Fruit fly (Drosophila melanogaster) whole organism, embryonic: ENCODE measurements around the gene CG17239.

Source experiments
- Asciz ChIP-seq: fragments of 200-800 bp; sonication (Bioruptor generic); optimal IDR thresholded peaks from 2 replicates; lab custom pipeline; 2017; ENCODE audit warnings: missing biosample characterization, mild to moderate bottlenecking, missing genetic modification characterization, missing genetic modification reagents
- BEAF-32 ChIP-seq: fragments of 200-800 bp; sonication (Bioruptor generic); optimal IDR thresholded peaks from 3 replicates; lab custom pipeline; 2017; ENCODE audit warnings: missing biosample characterization, missing genetic modification characterization, mild to moderate bottlenecking, moderate library complexity, missing genetic modification reagents
- CG10321 ChIP-seq: fragments of 200-800 bp; sonication (Bioruptor generic); IDR thresholded peaks from 2 replicates; pipeline ENCODE4 v1.3.6; 2022; ENCODE audit warnings: missing biosample characterization, missing genetic modification characterization
- CG11695 ChIP-seq: fragments of 200-800 bp; sonication (Bioruptor generic); IDR thresholded peaks from 3 replicates; pipeline ENCODE4 v1.3.6; 2022; ENCODE audit warnings: missing biosample characterization, missing genetic modification characterization
- CG11723 ChIP-seq: fragments of 200-800 bp; sonication (Bioruptor generic); optimal IDR thresholded peaks from 2 replicates; lab custom pipeline; 2017; ENCODE audit warnings: missing biosample characterization, mild to moderate bottlenecking, missing genetic modification characterization
- CG12391 ChIP-seq: fragments of 200-800 bp; sonication (Bioruptor generic); optimal IDR thresholded peaks from 3 replicates; lab custom pipeline; 2018; ENCODE audit warnings: missing biosample characterization, mild to moderate bottlenecking, missing genetic modification characterization, moderate library complexity
- CG14860 ChIP-seq: fragments of 200-800 bp; sonication (Bioruptor generic); IDR thresholded peaks from 3 replicates; pipeline ENCODE4 v1.3.6; 2022; ENCODE audit warnings: missing biosample characterization, missing genetic modification characterization; ENCODE audit not compliant: partially characterized antibody
- CG1529 ChIP-seq: fragments of 200-800 bp; sonication (Bioruptor generic); optimal IDR thresholded peaks from 3 replicates; lab custom pipeline; 2018; ENCODE audit warnings: missing biosample characterization, missing genetic modification characterization
- CG15514 ChIP-seq: fragments of 200-800 bp; sonication (Bioruptor generic); optimal IDR thresholded peaks from 3 replicates; lab custom pipeline; 2017; ENCODE audit warnings: missing biosample characterization, missing genetic modification characterization, mild to moderate bottlenecking, moderate library complexity, missing genetic modification reagents
- CG16813 ChIP-seq: fragments of 200-800 bp; sonication (Bioruptor generic); IDR thresholded peaks from 3 replicates; pipeline ENCODE4 v1.3.6; 2022; ENCODE audit warnings: missing biosample characterization, missing genetic modification characterization; ENCODE audit not compliant: partially characterized antibody
- CG17829 ChIP-seq: fragments of 200-800 bp; optimal IDR thresholded peaks from 2 replicates; lab custom pipeline; 2019; ENCODE audit warnings: missing biosample characterization, mild to moderate bottlenecking, missing genetic modification characterization, moderate library complexity
- CG18599 ChIP-seq: fragments of 200-800 bp; sonication (Bioruptor generic); optimal IDR thresholded peaks from 3 replicates; lab custom pipeline; 2017; ENCODE audit warnings: missing biosample characterization, missing genetic modification characterization, mild to moderate bottlenecking, moderate library complexity, missing genetic modification reagents
- CG2712 ChIP-seq: fragments of 200-800 bp; optimal IDR thresholded peaks from 3 replicates; lab custom pipeline; 2019; ENCODE audit warnings: missing biosample characterization, mild to moderate bottlenecking, missing genetic modification characterization, moderate library complexity
- CG3281 ChIP-seq: fragments of 200-800 bp; sonication (Bioruptor generic); optimal IDR thresholded peaks from 3 replicates; lab custom pipeline; 2017; ENCODE audit warnings: missing biosample characterization, mild to moderate bottlenecking, missing genetic modification characterization
- CG34422 ChIP-seq: fragments of 200-800 bp; sonication (Bioruptor generic); IDR thresholded peaks from 3 replicates; pipeline ENCODE4 v1.3.6; 2022; ENCODE audit warnings: missing biosample characterization, missing genetic modification characterization
- CG4282 ChIP-seq: fragments of 200-800 bp; sonication (Bioruptor generic); optimal IDR thresholded peaks from 2 replicates; lab custom pipeline; 2016; ENCODE audit warnings: missing biosample characterization, missing genetic modification characterization
- CG4730 ChIP-seq: fragments of 200-800 bp; sonication (Bioruptor generic); IDR thresholded peaks from 2 replicates; pipeline ENCODE4 v1.3.6; 2022; ENCODE audit warnings: missing biosample characterization, missing genetic modification characterization
- CG6791 ChIP-seq: fragments of 200-800 bp; sonication (Bioruptor generic); IDR thresholded peaks from 3 replicates; pipeline ENCODE4 v1.3.6; 2022; ENCODE audit warnings: missing biosample characterization, missing genetic modification characterization; ENCODE audit not compliant: partially characterized antibody
- CG8290 ChIP-seq, 3 experiments: fragments of 200-800 bp; sonication (Bioruptor generic); optimal IDR thresholded peaks; 2 replicates each; lab custom pipeline; 2016 to 2019; ENCODE audit warnings: missing biosample characterization in 3 of 3, missing genetic modification characterization in 3 of 3, mild to moderate bottlenecking in 2 of 3, moderate library complexity in 1 of 3
- CoRest ChIP-seq: fragments of 200-800 bp; sonication (Bioruptor generic); optimal IDR thresholded peaks from 3 replicates; lab custom pipeline; 2018; ENCODE audit warnings: missing biosample characterization, mild to moderate bottlenecking, missing genetic modification characterization, moderate library complexity
- Dip3 ChIP-seq: fragments of 200-800 bp; sonication (Bioruptor generic); optimal IDR thresholded peaks from 3 replicates; lab custom pipeline; 2016; ENCODE audit warnings: missing biosample characterization, missing genetic modification characterization
- Dref ChIP-seq: fragments of 200-800 bp; sonication (Bioruptor generic); IDR thresholded peaks from 2 replicates; pipeline ENCODE4 v1.3.6; 2022; ENCODE audit warnings: missing biosample characterization, missing genetic modification characterization
- Fer1 ChIP-seq: fragments of 200-800 bp; sonication (Bioruptor generic); optimal IDR thresholded peaks from 2 replicates; lab custom pipeline; 2017; ENCODE audit warnings: missing biosample characterization, mild to moderate bottlenecking, missing genetic modification characterization
- GATAe ChIP-seq: fragments of 200-800 bp; sonication (Bioruptor generic); conservative IDR thresholded peaks from 2 replicates; pipeline ENCODE4 v1.3.6; 2022; ENCODE audit warnings: missing biosample characterization, missing genetic modification characterization
- Hr78 ChIP-seq, 2 experiments: fragments of 200-800 bp in 1 of 2; fragments of >200 bp in 1 of 2; sonication (Bioruptor generic) in 1 of 2; optimal IDR thresholded peaks; 2 replicates each; lab custom pipeline; 2017 to 2019; ENCODE audit warnings: missing biosample characterization in 2 of 2, missing genetic modification characterization in 2 of 2, mild to moderate bottlenecking in 1 of 2, moderate library complexity in 1 of 2
- Myb ChIP-seq: fragments of 200-800 bp; sonication (Bioruptor generic); optimal IDR thresholded peaks from 2 replicates; lab custom pipeline; 2016; ENCODE audit warnings: missing biosample characterization, missing genetic modification characterization
- NC2α ChIP-seq: fragments of 200-800 bp; sonication (Bioruptor generic); optimal IDR thresholded peaks from 2 replicates; lab custom pipeline; 2016; ENCODE audit warnings: missing biosample characterization, missing genetic modification characterization
- NfI ChIP-seq: fragments of 200-800 bp; sonication (Bioruptor generic); optimal IDR thresholded peaks from 3 replicates; lab custom pipeline; 2018; ENCODE audit warnings: missing biosample characterization, mild to moderate bottlenecking, missing genetic modification characterization, moderate library complexity
- Ravus ChIP-seq: fragments of 200-800 bp; sonication (Bioruptor generic); IDR thresholded peaks from 2 replicates; pipeline ENCODE4 v1.3.6; 2022; ENCODE audit warnings: missing biosample characterization, missing genetic modification characterization
- Sin3A ChIP-seq: fragments of >200 bp; optimal IDR thresholded peaks from 2 replicates; lab custom pipeline; 2018
- Trl ChIP-seq, 3 experiments: fragments of >200 bp in 2 of 3; fragments of 200-800 bp in 1 of 3; sonication (Bioruptor generic) in 1 of 3; optimal IDR thresholded peaks; 2 replicates in 1 of 3; 3 replicates in 2 of 3; lab custom pipeline; 2016 to 2017; ENCODE audit warnings: missing biosample characterization in 1 of 3, missing genetic modification characterization in 1 of 3
- Xrp1 ChIP-seq: fragments of 200-800 bp; sonication (Bioruptor generic); IDR thresholded peaks from 2 replicates; pipeline ENCODE4 v1.3.6; 2022; ENCODE audit warnings: missing biosample characterization, missing genetic modification characterization
- YL-1 ChIP-seq: fragments of 200-800 bp; sonication (Bioruptor generic); optimal IDR thresholded peaks from 3 replicates; lab custom pipeline; 2017; ENCODE audit warnings: missing biosample characterization, mild to moderate bottlenecking, missing genetic modification characterization
- ab ChIP-seq: fragments of 200-800 bp; sonication (Bioruptor generic); optimal IDR thresholded peaks from 2 replicates; lab custom pipeline; 2016; ENCODE audit warnings: missing biosample characterization, missing genetic modification characterization
- dpn ChIP-seq, 2 experiments: fragments of 200-800 bp; sonication (Bioruptor generic); optimal IDR thresholded peaks; 3 replicates each; lab custom pipeline; 2016; ENCODE audit warnings: missing biosample characterization in 2 of 2, missing genetic modification characterization in 2 of 2
- ems ChIP-seq: fragments of 200-800 bp; sonication (Bioruptor generic); optimal IDR thresholded peaks from 3 replicates; lab custom pipeline; 2016; ENCODE audit warnings: missing biosample characterization, missing genetic modification characterization
- fd64A ChIP-seq: fragments of 200-800 bp; sonication (Bioruptor generic); optimal IDR thresholded peaks from 3 replicates; lab custom pipeline; 2018; ENCODE audit warnings: missing biosample characterization, mild to moderate bottlenecking, missing genetic modification characterization
- kni ChIP-seq: fragments of 200-800 bp; sonication (Bioruptor generic); optimal IDR thresholded peaks from 3 replicates; lab custom pipeline; 2017; ENCODE audit warnings: mild to moderate bottlenecking, missing biosample characterization, missing genetic modification reagents, missing genetic modification characterization
- lov ChIP-seq, 2 experiments: fragments of 200-800 bp in 1 of 2; fragments of >200 bp in 1 of 2; sonication (Bioruptor generic) in 1 of 2; IDR thresholded peaks in 1 of 2; optimal IDR thresholded peaks in 1 of 2; 2 replicates in 1 of 2; 3 replicates in 1 of 2; pipeline versions ENCODE4 v1.3.6 to Lab custom; 2017 to 2022; ENCODE audit warnings: missing biosample characterization in 1 of 2, missing genetic modification characterization in 1 of 2
- mirr ChIP-seq: fragments of 200-800 bp; sonication (Bioruptor generic); optimal IDR thresholded peaks from 3 replicates; lab custom pipeline; 2018; ENCODE audit warnings: missing biosample characterization, mild to moderate bottlenecking, missing genetic modification characterization
- nom ChIP-seq: fragments of 200-800 bp; sonication (Bioruptor generic); optimal IDR thresholded peaks from 2 replicates; lab custom pipeline; 2017; ENCODE audit warnings: missing biosample characterization, missing genetic modification characterization, mild to moderate bottlenecking, moderate library complexity, missing genetic modification reagents
- pros ChIP-seq: fragments of 200-800 bp; sonication (Bioruptor generic); optimal IDR thresholded peaks from 3 replicates; lab custom pipeline; 2019; ENCODE audit warnings: missing biosample characterization, mild to moderate bottlenecking, missing genetic modification characterization, moderate library complexity
- row ChIP-seq: fragments of 200-800 bp; sonication (Bioruptor generic); IDR thresholded peaks from 3 replicates; pipeline ENCODE4 v1.3.6; 2022; ENCODE audit warnings: missing biosample characterization, missing genetic modification characterization
- sd ChIP-seq: fragments of 200-800 bp; sonication (Bioruptor generic); optimal IDR thresholded peaks from 3 replicates; lab custom pipeline; 2018; ENCODE audit warnings: missing biosample characterization, mild to moderate bottlenecking, missing genetic modification characterization, moderate library complexity
- stc ChIP-seq: fragments of 200-800 bp; sonication (Bioruptor generic); IDR thresholded peaks from 2 replicates; pipeline ENCODE4 v1.3.6; 2022; ENCODE audit warnings: missing biosample characterization, missing genetic modification characterization
- sug ChIP-seq: fragments of 200-800 bp; optimal IDR thresholded peaks from 2 replicates; lab custom pipeline; 2019; ENCODE audit warnings: missing biosample characterization, mild to moderate bottlenecking, missing genetic modification characterization, moderate library complexity
- zen ChIP-seq: fragments of 200-800 bp; sonication (Bioruptor generic); optimal IDR thresholded peaks from 3 replicates; lab custom pipeline; 2018; ENCODE audit warnings: missing biosample characterization, mild to moderate bottlenecking, missing genetic modification characterization, moderate library complexity

CG17239 gene

DNA sequence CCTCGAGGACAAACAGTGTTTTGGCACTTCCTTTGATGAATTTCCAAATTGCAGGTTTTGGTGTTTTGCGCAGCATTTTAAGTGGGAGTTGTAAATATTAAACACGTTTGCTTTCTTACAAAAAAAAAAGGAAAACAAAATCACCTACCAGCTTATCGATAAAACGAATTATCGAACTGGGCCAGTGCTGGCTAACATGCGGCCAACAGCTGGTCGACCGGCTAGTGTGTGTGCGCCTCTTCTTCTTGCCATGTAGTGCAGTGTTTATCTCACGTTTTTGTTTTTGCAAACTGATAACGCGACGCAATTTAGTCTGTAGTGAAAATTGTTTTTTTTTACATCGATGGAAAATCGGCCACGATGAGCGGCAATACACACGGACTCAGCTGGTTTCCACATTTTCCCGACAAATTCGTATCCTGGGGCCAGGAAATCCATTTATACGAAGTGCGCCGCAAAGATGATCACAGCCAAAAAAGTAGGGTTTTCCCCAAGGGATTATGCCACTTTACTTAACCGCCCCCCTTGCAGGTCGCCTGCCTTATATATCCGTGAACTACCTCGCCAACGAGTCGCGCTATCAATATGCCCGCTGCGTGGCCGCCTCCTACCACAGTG lies 35.0 kb downstream of the CG17239 start, which contains the start of the genes CG15386, CG42371 and mio (continued):
- no peak for TF ChIP-seq Asciz (GFP tag; lab: Kevin White, UChicago)
- TF ChIP-seq Xrp1 (GFP tag; lab: Robert Waterston, UW): peak; percentile 44
- TF ChIP-seq CG8290 (GFP tag; optimal IDR thresholded peaks at IDR 0.05; lab: Kevin White, UChicago): no peak
- TF ChIP-seq CG8290 (tag; optimal IDR thresholded peaks at IDR 0.05; lab: Kevin White, UChicago): peak in 1 of 2 experiments; percentile 71
- TF ChIP-seq CG1529: no peak
- peak; percentile 37 for TF ChIP-seq sug (tag; lab: Kevin White, UChicago)
- no peak for TF ChIP-seq Hr78 (GFP tag; optimal IDR thresholded peaks at IDR 0.05; lab: Kevin White, UChicago)
- no peak for TF ChIP-seq kni
- peak; percentile 2 for TF ChIP-seq CG2712
- peak; percentile 34 for TF ChIP-seq Sin3A (lab: Kevin White, UChicago)
- peak; percentile 88 for TF ChIP-seq CG34422
- no peak for TF ChIP-seq CG10321 (GFP tag; lab: Robert Waterston, UW)
- TF ChIP-seq GATAe (GFP tag; lab: Robert Waterston, UW): peak; percentile 46; the same call in 1 of the 2 replicates
- 0 out of 3 replicates have a peak, but pooled peaks have one; percentile 23 for TF ChIP-seq CG11695 (GFP tag; lab: Robert Waterston, UW)
- peak; percentile 14; the same call in 1 of the 3 replicates for TF ChIP-seq row (GFP tag; lab: Robert Waterston, UW)
- TF ChIP-seq CG18599 (GFP tag; lab: Kevin White, UChicago): peak; percentile 0
- no peak for TF ChIP-seq pros (GFP tag; lab: Kevin White, UChicago)
- TF ChIP-seq ab (GFP tag; lab: Kevin White, UChicago): no peak
- TF ChIP-seq NC2α (GFP tag; lab: Kevin White, UChicago): no peak
- TF ChIP-seq dpn (GFP tag; optimal IDR thresholded peaks at IDR 0.05; lab: Kevin White, UChicago): peak; percentile 15 to 38
- no peak for TF ChIP-seq CG14860 (GFP tag; lab: Robert Waterston, UW)
- peak; percentile 56 for TF ChIP-seq nom (GFP tag; lab: Kevin White, UChicago)
- peak; percentile 45 for TF ChIP-seq Myb (GFP tag; lab: Kevin White, UChicago)
- peak; percentile 52 for TF ChIP-seq BEAF-32 (GFP tag; lab: Kevin White, UChicago)
- no peak for TF ChIP-seq ems (GFP tag; lab: Kevin White, UChicago)
- TF ChIP-seq sd (tag; lab: Kevin White, UChicago): no peak
- peak; percentile 57 for TF ChIP-seq YL-1
- peak; percentile 81 for TF ChIP-seq Dref (GFP tag; lab: Robert Waterston, UW)
- peak; percentile 47 for TF ChIP-seq mirr (GFP tag; lab: Kevin White, UChicago)
- peak; percentile 16 for TF ChIP-seq CG12391
- no peak for TF ChIP-seq CG11723 (GFP tag; lab: Kevin White, UChicago)
- no peak for TF ChIP-seq lov (optimal IDR thresholded peaks at IDR 0.05; lab: Kevin White, UChicago)
- no peak for TF ChIP-seq lov (GFP tag; IDR thresholded peaks at IDR 0.05; lab: Robert Waterston, UW)
- no peak for TF ChIP-seq Ravus (GFP tag; lab: Robert Waterston, UW)
- TF ChIP-seq CG16813 (GFP tag; lab: Robert Waterston, UW): peak; percentile 57; the same call in 1 of the 3 replicates
- TF ChIP-seq Fer1 (GFP tag; lab: Kevin White, UChicago): peak; percentile 42
- TF ChIP-seq fd64A: no peak
- peak; percentile 9 for TF ChIP-seq CoRest
- TF ChIP-seq Dip3: no peak
- no peak for TF ChIP-seq CG4730 (GFP tag; lab: Robert Waterston, UW)
- peak; percentile 10 for TF ChIP-seq CG3281 (GFP tag; lab: Kevin White, UChicago)
- TF ChIP-seq CG17829 (tag; lab: Kevin White, UChicago): peak; percentile 12
- peak; percentile 65; the same call in 2 of the 3 replicates for TF ChIP-seq CG6791 (GFP tag; lab: Robert Waterston, UW)
- TF ChIP-seq CG4282 (GFP tag; lab: Kevin White, UChicago): no peak
- TF ChIP-seq NfI (GFP tag; lab: Kevin White, UChicago): peak; percentile 14
- TF ChIP-seq Trl (optimal IDR thresholded peaks at IDR 0.05; lab: Kevin White, UChicago): no peak
- TF ChIP-seq Trl (GFP tag; optimal IDR thresholded peaks at IDR 0.05; lab: Kevin White, UChicago): peak; percentile 41
- peak; percentile 44 for TF ChIP-seq zen (tag; lab: Kevin White, UChicago)
- TF ChIP-seq CG15514 (GFP tag; lab: Kevin White, UChicago): peak; percentile 34
- no peak for TF ChIP-seq stc
